Worm (Caenorhabditis elegans) whole organism, midembryonic: Measurements from ENCODE around the gene cpb-1.

Experiments
- T22C8.4 ChIP-seq: fragments of 200-800 bp; sonication (Bioruptor generic); IDR thresholded peaks from 2 replicates; pipeline ENCODE4 v1.3.6; 2022; ENCODE audit warnings: missing genetic modification characterization, missing compliant biosample characterization
- cog-1 ChIP-seq: sonication (generic microtip); optimal IDR thresholded peaks from 2 replicates; lab custom pipeline; 2016; ENCODE audit warnings: missing genetic modification characterization, missing compliant biosample characterization
- flt-1 ChIP-seq: fragments of 200-800 bp; sonication (Bioruptor generic); IDR thresholded peaks from 2 replicates; pipeline ENCODE4 v1.3.6; 2022; ENCODE audit warnings: missing genetic modification characterization, missing compliant biosample characterization
- klf-2 ChIP-seq: fragments of 200-800 bp; sonication (Bioruptor generic); conservative IDR thresholded peaks from 2 replicates; pipeline ENCODE4 v1.3.6; 2022; ENCODE audit warnings: missing genetic modification reagents, missing genetic modification characterization, missing compliant biosample characterization
- med-1 ChIP-seq: sonication (generic microtip); optimal IDR thresholded peaks from 2 replicates; lab custom pipeline; 2017; ENCODE audit warnings: missing genetic modification characterization, mild to moderate bottlenecking, missing compliant biosample characterization, antibody characterized with exemption, missing genetic modification reagents; ENCODE audit not compliant: insufficient read depth
- ref-1 ChIP-seq: fragments of 200-800 bp; sonication (Bioruptor generic); conservative IDR thresholded peaks from 2 replicates; pipeline ENCODE4 v1.3.6; 2022; ENCODE audit warnings: missing genetic modification reagents, missing genetic modification characterization, missing compliant biosample characterization
- tab-1 ChIP-seq: fragments of 200-800 bp; sonication (Bioruptor generic); IDR thresholded peaks from 2 replicates; pipeline ENCODE4 v1.3.6; 2022; ENCODE audit warnings: missing genetic modification characterization, missing compliant biosample characterization
- ztf-23 ChIP-seq: fragments of 200-800 bp; sonication (Bioruptor generic); IDR thresholded peaks from 2 replicates; pipeline ENCODE4 v1.3.6; 2022; ENCODE audit warnings: missing genetic modification reagents, missing genetic modification characterization, missing compliant biosample characterization
- ztf-29 ChIP-seq: fragments of 200-800 bp; sonication (Bioruptor generic); IDR thresholded peaks from 2 replicates; pipeline ENCODE4 v1.3.6; 2022; ENCODE audit warnings: missing genetic modification reagents, missing genetic modification characterization, missing compliant biosample characterization

DNA sequence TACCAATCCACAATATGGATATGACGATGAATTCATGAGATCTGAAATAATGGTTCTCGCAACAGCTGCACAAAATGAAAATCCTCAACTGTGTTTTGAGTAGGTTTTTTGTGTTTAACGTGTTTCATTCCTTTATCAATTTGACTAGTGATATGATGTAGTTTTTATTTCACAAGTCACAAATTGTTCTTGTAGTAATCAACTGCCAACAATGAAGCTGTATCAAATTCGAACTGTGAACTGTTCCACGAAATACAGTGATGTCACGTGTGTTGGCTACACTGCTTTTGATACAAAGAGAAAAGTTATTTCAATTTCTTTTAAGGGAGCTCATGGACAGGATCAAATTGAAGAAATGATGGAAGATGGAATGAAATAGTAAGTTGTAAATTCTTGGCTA is 6.9 kb upstream of the cpb-1 start:
- TF ChIP-seq flt-1 (GFP tag; lab: Robert Waterston, UW), result no peak
- TF ChIP-seq ztf-23 (GFP tag; lab: Robert Waterston, UW), result no peak
- TF ChIP-seq tab-1 (GFP tag; lab: Robert Waterston, UW), result no peak
- no peak for TF ChIP-seq cog-1 (tag; lab: Kevin White, UChicago)
- no peak for TF ChIP-seq ref-1
- no peak for TF ChIP-seq ztf-29 (GFP tag; lab: Robert Waterston, UW)
- no peak for TF ChIP-seq klf-2 (GFP tag; lab: Robert Waterston, UW)
- no peak for TF ChIP-seq med-1
- TF ChIP-seq T22C8.4, result no peak
